Worm (Caenorhabditis elegans): ENCODE measurements around the gene drd-1.

- TF ChIP-seq snpc-4 (tag; optimal IDR thresholded peaks at IDR 0.05) (no peak), nfya-1 (tag; optimal IDR thresholded peaks at IDR 0.05; ENCODE audit: insufficient read depth) (no peak), unc-62 (GFP tag; optimal IDR thresholded peaks at IDR 0.05) (no peak), tbx-2 (tag; optimal IDR thresholded peaks at IDR 0.05) (no peak), elt-3 (tag; optimal IDR thresholded peaks at IDR 0.05) (no peak), fkh-10 (GFP tag; optimal IDR thresholded peaks at IDR 0.05) (no peak), egl-27 (tag; optimal IDR thresholded peaks at IDR 0.05) (no peak), pqm-1 (tag; optimal IDR thresholded peaks at IDR 0.05) (no peak), R02D3.7 (tag; optimal IDR thresholded peaks at IDR 0.05) (no peak), nhr-11 (tag; optimal IDR thresholded peaks at IDR 0.05) (no peak)
Observed at ce11 chrII:8428758-8428946, 40.8 kb downstream of the drd-1 start, which contains the start of gene F14E5.2.
